Fruit fly (Drosophila melanogaster) whole organism, wandering third instar larva: Measurements from ENCODE around the gene Polr2H.

Source experiments
- Abd-B ChIP-seq: fragments of >200 bp; optimal IDR thresholded peaks from 2 replicates; lab custom pipeline; 2017; ENCODE audit warnings: missing biosample characterization, missing genetic modification characterization
- CG32264 ChIP-seq: fragments of 200-800 bp; sonication (Bioruptor generic); optimal IDR thresholded peaks from 2 replicates; lab custom pipeline; 2016; ENCODE audit warnings: missing biosample characterization, missing genetic modification characterization
- GATAd ChIP-seq: sonication (Bioruptor generic); optimal IDR thresholded peaks from 2 replicates; lab custom pipeline; 2016; ENCODE audit warnings: missing biosample characterization, missing genetic modification characterization
- Hr83 ChIP-seq: fragments of 200-300 bp; sonication (Bioruptor generic); optimal IDR thresholded peaks from 2 replicates; lab custom pipeline; 2016; ENCODE audit warnings: missing biosample characterization, mild to moderate bottlenecking, missing genetic modification characterization, moderate library complexity; ENCODE audit not compliant: poor library complexity, severe bottlenecking
- Myc ChIP-seq: fragments of >200 bp; optimal IDR thresholded peaks from 2 replicates; lab custom pipeline; 2017
- OdsH ChIP-seq: fragments of 200-800 bp; sonication (Bioruptor generic); optimal IDR thresholded peaks from 2 replicates; lab custom pipeline; 2016; ENCODE audit warnings: missing biosample characterization, mild to moderate bottlenecking, missing genetic modification characterization
- Sp1 ChIP-seq: fragments of 200-800 bp; sonication (Bioruptor generic); optimal IDR thresholded peaks from 3 replicates; lab custom pipeline; 2019; ENCODE audit warnings: missing biosample characterization, mild to moderate bottlenecking, missing genetic modification characterization, moderate library complexity
- fru ChIP-seq: fragments of 200-800 bp; sonication (Bioruptor generic); optimal IDR thresholded peaks from 3 replicates; lab custom pipeline; 2016; ENCODE audit warnings: missing biosample characterization, mild to moderate bottlenecking, missing genetic modification characterization
- h ChIP-seq: fragments of 200-800 bp; sonication (Bioruptor generic); optimal IDR thresholded peaks from 3 replicates; lab custom pipeline; 2016; ENCODE audit warnings: missing biosample characterization, mild to moderate bottlenecking, missing genetic modification characterization
- lola ChIP-seq: fragments of >200 bp; optimal IDR thresholded peaks from 2 replicates; lab custom pipeline; 2017; ENCODE audit warnings: missing biosample characterization, missing genetic modification characterization
- psq ChIP-seq: fragments of 200-800 bp; sonication (Bioruptor generic); optimal IDR thresholded peaks from 3 replicates; lab custom pipeline; 2017; ENCODE audit warnings: missing biosample characterization, mild to moderate bottlenecking, missing genetic modification characterization, moderate library complexity
- rgr ChIP-seq: fragments of 200-800 bp; sonication (Bioruptor generic); optimal IDR thresholded peaks from 3 replicates; lab custom pipeline; 2016; ENCODE audit warnings: missing biosample characterization, mild to moderate bottlenecking, missing genetic modification characterization
- sv ChIP-seq: fragments of 200-800 bp; sonication (Bioruptor generic); optimal IDR thresholded peaks from 3 replicates; lab custom pipeline; 2016; ENCODE audit warnings: missing biosample characterization, missing genetic modification characterization
- usp ChIP-seq: fragments of >200 bp; optimal IDR thresholded peaks from 2 replicates; lab custom pipeline; 2017; ENCODE audit warnings: missing biosample characterization, missing genetic modification characterization

DNA sequence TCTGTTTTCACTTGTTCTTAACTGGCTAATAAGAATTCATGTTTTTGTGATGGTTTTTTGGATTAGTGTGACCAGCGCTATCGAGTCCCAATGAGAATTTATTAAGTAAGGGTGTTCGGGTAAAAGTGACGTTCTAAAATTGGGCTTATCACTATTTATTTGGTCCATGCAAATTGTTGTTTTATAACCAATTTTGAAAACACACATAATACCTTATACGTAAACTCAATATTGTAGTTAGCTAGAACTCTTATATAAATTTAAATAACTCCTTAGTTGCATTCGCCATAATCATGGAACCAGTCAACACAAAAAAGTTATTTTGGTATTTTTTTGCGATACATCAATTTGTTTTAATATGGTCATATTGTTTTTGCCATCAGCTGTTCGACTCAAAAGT, 49.0 kb upstream of the Polr2H start, which contains the start of the genes Als2 and CG11248:
- TF ChIP-seq psq (no peak), fru (GFP tag; lab: Kevin White, UChicago) (peak; percentile 73), Abd-B (GFP tag; lab: Kevin White, UChicago) (no peak), usp (GFP tag; lab: Kevin White, UChicago) (no peak), CG32264 (GFP tag; lab: Kevin White, UChicago) (no peak), Sp1 (GFP tag; lab: Kevin White, UChicago) (no peak), Hr83 (GFP tag; lab: Kevin White, UChicago) (no peak), sv (peak; percentile 61), lola (GFP tag; lab: Kevin White, UChicago) (no peak), GATAd (GFP tag; lab: Kevin White, UChicago) (peak; percentile 35), h (GFP tag; lab: Kevin White, UChicago) (no peak), Myc (lab: Kevin White, UChicago) (no peak), rgr (no peak), OdsH (GFP tag; lab: Kevin White, UChicago) (no peak)
